Worm (Caenorhabditis elegans) whole organism, L4 larva: ENCODE measurements around the gene F59B2.12.
A peak's percentile ranks its signal among the peaks of the same experiment; 100 is the strongest.

Experiments used
- F26F4.8 ChIP-seq: fragments of 200-800 bp; sonication (Bioruptor generic); conservative IDR thresholded peaks from 2 replicates; pipeline ENCODE4 v1.3.6; 2022; ENCODE audit warnings: missing genetic modification characterization, missing compliant biosample characterization
- F49E8.2 ChIP-seq: sonication (generic microtip); optimal IDR thresholded peaks from 2 replicates; lab custom pipeline; 2016; ENCODE audit warnings: missing compliant biosample characterization, mild to moderate bottlenecking, missing genetic modification characterization, borderline replicate concordance
- R02D3.7 ChIP-seq: fragments of 150-350 bp; sonication (generic microtip); optimal IDR thresholded peaks from 3 replicates; lab custom pipeline; 2014; ENCODE audit warnings: missing biosample characterization, missing genetic modification characterization
- Y105C5A.15 ChIP-seq: fragments of 200-800 bp; sonication (Bioruptor generic); IDR thresholded peaks from 2 replicates; pipeline ENCODE4 v1.3.6; 2022; ENCODE audit warnings: missing genetic modification characterization, missing compliant biosample characterization
- Y5F2A.4 ChIP-seq: fragments of 200-800 bp; sonication (Bioruptor generic); optimal IDR thresholded peaks from 2 replicates; lab custom pipeline; 2018; ENCODE audit warnings: mild to moderate bottlenecking, missing genetic modification characterization, missing compliant biosample characterization
- Y75B8A.6 ChIP-seq: fragments of 200-800 bp; sonication (Bioruptor generic); IDR thresholded peaks from 2 replicates; pipeline ENCODE4 v1.3.6; 2022; ENCODE audit warnings: missing genetic modification reagents, missing genetic modification characterization, missing compliant biosample characterization
- attf-4 ChIP-seq: sonication (generic microtip); optimal IDR thresholded peaks from 3 replicates; lab custom pipeline; 2017; ENCODE audit warnings: missing biosample characterization, missing genetic modification characterization
- ceh-20 ChIP-seq: fragments of 200-800 bp; sonication (Bioruptor generic); IDR thresholded peaks from 2 replicates; pipeline ENCODE4 v1.3.6; 2022; ENCODE audit warnings: missing genetic modification reagents, missing genetic modification characterization, missing compliant biosample characterization
- ceh-44 ChIP-seq: fragments of 200-800 bp; sonication (Bioruptor generic); IDR thresholded peaks from 2 replicates; pipeline ENCODE4 v1.3.6; 2022; ENCODE audit warnings: missing genetic modification reagents, missing genetic modification characterization, missing compliant biosample characterization
- ceh-62 ChIP-seq: sonication (generic microtip); optimal IDR thresholded peaks from 2 replicates; lab custom pipeline; 2017; ENCODE audit warnings: missing biosample characterization, missing genetic modification characterization
- ceh-82 ChIP-seq: sonication (generic microtip); optimal IDR thresholded peaks from 2 replicates; lab custom pipeline; 2017; ENCODE audit warnings: missing biosample characterization, missing genetic modification characterization
- ctbp-1 ChIP-seq: fragments of 200-800 bp; sonication (Bioruptor generic); IDR thresholded peaks from 2 replicates; pipeline ENCODE4 v1.3.6; 2022; ENCODE audit warnings: missing genetic modification reagents, missing genetic modification characterization, missing compliant biosample characterization
- daf-16 ChIP-seq, 3 experiments: sonication (generic microtip); optimal IDR thresholded peaks; 2 replicates each; lab custom pipeline; 2016 to 2017; ENCODE audit warnings: missing genetic modification characterization in 3 of 3, missing genetic modification reagents in 3 of 3, mild to moderate bottlenecking in 2 of 3, missing compliant biosample characterization in 2 of 3, missing biosample characterization in 1 of 3, moderate library complexity in 1 of 3
- daf-19 ChIP-seq: fragments of 200-800 bp; sonication (Bioruptor generic); conservative IDR thresholded peaks from 2 replicates; pipeline ENCODE4 v1.3.6; 2022; ENCODE audit warnings: missing genetic modification characterization, missing compliant biosample characterization
- daf-8 ChIP-seq: fragments of 200-800 bp; sonication (Bioruptor generic); IDR thresholded peaks from 2 replicates; pipeline ENCODE4 v1.3.6; 2022; ENCODE audit warnings: missing genetic modification characterization, missing compliant biosample characterization
- dmd-9 ChIP-seq: fragments of 200-800 bp; sonication (Bioruptor generic); IDR thresholded peaks from 2 replicates; pipeline ENCODE4 v1.3.6; 2022; ENCODE audit warnings: missing genetic modification reagents, missing genetic modification characterization, missing compliant biosample characterization
- dpl-1 ChIP-seq: fragments of 150-350 bp; optimal IDR thresholded peaks from 2 replicates; lab custom pipeline; 2014; ENCODE audit warnings: missing biosample characterization, missing genetic modification reagents, missing genetic modification characterization
- duxl-1 ChIP-seq: sonication (generic microtip); optimal IDR thresholded peaks from 2 replicates; lab custom pipeline; 2016; ENCODE audit warnings: mild to moderate bottlenecking, missing genetic modification characterization, moderate library complexity, missing compliant biosample characterization; ENCODE audit not compliant: poor library complexity
- egl-43 ChIP-seq: fragments of 200-800 bp; sonication (Bioruptor generic); IDR thresholded peaks from 2 replicates; pipeline ENCODE4 v1.3.6; 2022; ENCODE audit warnings: missing genetic modification reagents, missing genetic modification characterization, missing compliant biosample characterization
- gei-8 ChIP-seq: fragments of 200-800 bp; sonication (Bioruptor generic); optimal IDR thresholded peaks from 2 replicates; lab custom pipeline; 2018; ENCODE audit warnings: mild to moderate bottlenecking, missing genetic modification characterization, missing compliant biosample characterization
- hif-1 ChIP-seq, 2 experiments: sonication (generic microtip); optimal IDR thresholded peaks; 2 replicates each; lab custom pipeline; 2016 to 2017; ENCODE audit warnings: missing compliant biosample characterization in 2 of 2, missing genetic modification characterization in 2 of 2, missing genetic modification reagents in 2 of 2, missing genotype in 2 of 2, mild to moderate bottlenecking in 1 of 2
- hlh-11 ChIP-seq: fragments of 200-800 bp; sonication (Bioruptor generic); optimal IDR thresholded peaks from 2 replicates; lab custom pipeline; 2018; ENCODE audit warnings: mild to moderate bottlenecking, missing genetic modification characterization, missing compliant biosample characterization
- lin-13 ChIP-seq: fragments of 150-350 bp; optimal IDR thresholded peaks from 2 replicates; lab custom pipeline; 2014; ENCODE audit warnings: missing biosample characterization, missing genetic modification reagents, missing genetic modification characterization
- lin-15B ChIP-seq: fragments of 150-350 bp; sonication (generic microtip); optimal IDR thresholded peaks from 3 replicates; lab custom pipeline; 2014; ENCODE audit warnings: missing biosample characterization, missing genetic modification characterization
- lin-29 ChIP-seq: fragments of 200-800 bp; sonication (Bioruptor generic); IDR thresholded peaks from 2 replicates; pipeline ENCODE4 v1.3.6; 2022; ENCODE audit warnings: missing genetic modification reagents, missing genetic modification characterization, missing compliant biosample characterization
- madf-5 ChIP-seq, 2 experiments: fragments of 200-800 bp; sonication (Bioruptor generic); IDR thresholded peaks; 2 replicates each; pipeline ENCODE4 v1.3.6; 2022; ENCODE audit warnings: missing compliant biosample characterization in 2 of 2, missing genetic modification characterization in 2 of 2
- madf-9 ChIP-seq: fragments of 200-800 bp; sonication (Bioruptor generic); conservative IDR thresholded peaks from 2 replicates; pipeline ENCODE4 v1.3.6; 2022; ENCODE audit warnings: missing genetic modification reagents, missing genetic modification characterization, missing compliant biosample characterization
- mep-1 ChIP-seq: fragments of 150-350 bp; sonication (generic microtip); optimal IDR thresholded peaks from 3 replicates; lab custom pipeline; 2014; ENCODE audit warnings: missing biosample characterization, missing genetic modification characterization
- mxl-3 ChIP-seq: fragments of 200-800 bp; sonication (Bioruptor generic); optimal IDR thresholded peaks from 2 replicates; lab custom pipeline; 2018; ENCODE audit warnings: mild to moderate bottlenecking, missing genetic modification characterization, missing compliant biosample characterization
- nhr-10 ChIP-seq: fragments of 150-350 bp; optimal IDR thresholded peaks from 2 replicates; lab custom pipeline; 2014; ENCODE audit warnings: missing biosample characterization, missing genetic modification characterization
- nhr-102 ChIP-seq: sonication (generic microtip); optimal IDR thresholded peaks from 2 replicates; lab custom pipeline; 2016; ENCODE audit warnings: mild to moderate bottlenecking, missing genetic modification characterization, moderate library complexity, missing compliant biosample characterization
- nhr-11 ChIP-seq: fragments of 150-350 bp; optimal IDR thresholded peaks from 2 replicates; lab custom pipeline; 2014; ENCODE audit warnings: missing biosample characterization, missing genetic modification characterization
- nhr-25 ChIP-seq: sonication (generic microtip); optimal IDR thresholded peaks from 2 replicates; lab custom pipeline; 2017; ENCODE audit warnings: missing genetic modification characterization, mild to moderate bottlenecking, missing compliant biosample characterization, antibody characterized with exemption, moderate library complexity, borderline replicate concordance; ENCODE audit not compliant: insufficient read depth
- nhr-28 ChIP-seq: fragments of 150-350 bp; optimal IDR thresholded peaks from 2 replicates; lab custom pipeline; 2014; ENCODE audit warnings: missing biosample characterization, missing genetic modification characterization
- nhr-42 ChIP-seq: fragments of 200-800 bp; sonication (Bioruptor generic); IDR thresholded peaks from 2 replicates; pipeline ENCODE4 v1.3.6; 2022; ENCODE audit warnings: missing genetic modification characterization, missing compliant biosample characterization
- nhr-76 ChIP-seq: fragments of 150-350 bp; optimal IDR thresholded peaks from 2 replicates; lab custom pipeline; 2014; ENCODE audit warnings: missing biosample characterization, missing genetic modification characterization
- nhr-77 ChIP-seq: fragments of 150-350 bp; optimal IDR thresholded peaks from 2 replicates; lab custom pipeline; 2014; ENCODE audit warnings: missing biosample characterization, missing genetic modification characterization
- php-3 ChIP-seq: fragments of 200-800 bp; sonication (Bioruptor generic); IDR thresholded peaks from 2 replicates; pipeline ENCODE4 v1.3.6; 2022; ENCODE audit warnings: missing genetic modification reagents, missing genetic modification characterization, missing compliant biosample characterization
- sdz-12 ChIP-seq: fragments of 200-800 bp; sonication (Bioruptor generic); optimal IDR thresholded peaks from 2 replicates; lab custom pipeline; 2018; ENCODE audit warnings: mild to moderate bottlenecking, missing genetic modification characterization, missing compliant biosample characterization
- skn-1 ChIP-seq: fragments of 150-350 bp; optimal IDR thresholded peaks from 2 replicates; lab custom pipeline; 2014; ENCODE audit warnings: missing biosample characterization, missing genetic modification characterization
- snpc-1.2 ChIP-seq: fragments of 200-800 bp; sonication (Bioruptor generic); IDR thresholded peaks from 2 replicates; pipeline ENCODE4 v1.3.6; 2022; ENCODE audit warnings: missing genetic modification reagents, missing genetic modification characterization, missing compliant biosample characterization
- snpc-4 ChIP-seq: fragments of 150-350 bp; optimal IDR thresholded peaks from 2 replicates; lab custom pipeline; 2014; ENCODE audit warnings: missing biosample characterization, missing genetic modification characterization
- spr-1 ChIP-seq: sonication (generic microtip); optimal IDR thresholded peaks from 2 replicates; lab custom pipeline; 2016; ENCODE audit warnings: mild to moderate bottlenecking, missing genetic modification characterization, missing compliant biosample characterization
- tag-97 ChIP-seq: fragments of 200-800 bp; sonication (Bioruptor generic); IDR thresholded peaks from 2 replicates; pipeline ENCODE4 v1.3.6; 2022; ENCODE audit warnings: missing genetic modification characterization, missing compliant biosample characterization
- unc-130 ChIP-seq: sonication (generic microtip); optimal IDR thresholded peaks from 2 replicates; lab custom pipeline; 2016; ENCODE audit warnings: missing genetic modification reagents, missing genetic modification characterization, missing compliant biosample characterization
- zag-1 ChIP-seq: fragments of 150-350 bp; optimal IDR thresholded peaks from 2 replicates; lab custom pipeline; 2014; ENCODE audit warnings: missing biosample characterization, missing genetic modification characterization
- zfp-3 ChIP-seq: fragments of 200-800 bp; sonication (Bioruptor generic); conservative IDR thresholded peaks from 2 replicates; pipeline ENCODE4 v1.3.6; 2022; ENCODE audit warnings: missing genetic modification reagents, missing genetic modification characterization, missing compliant biosample characterization
- zip-2 ChIP-seq: fragments of 150-350 bp; optimal IDR thresholded peaks from 2 replicates; lab custom pipeline; 2014; ENCODE audit warnings: missing biosample characterization, missing genetic modification characterization
- ztf-11 ChIP-seq: fragments of 150-350 bp; optimal IDR thresholded peaks from 2 replicates; lab custom pipeline; 2014; ENCODE audit warnings: missing biosample characterization, missing genetic modification characterization
- ztf-7 ChIP-seq: fragments of 150-350 bp; optimal IDR thresholded peaks from 2 replicates; lab custom pipeline; 2014; ENCODE audit warnings: missing biosample characterization, missing genetic modification characterization

Gene F59B2.12

DNA sequence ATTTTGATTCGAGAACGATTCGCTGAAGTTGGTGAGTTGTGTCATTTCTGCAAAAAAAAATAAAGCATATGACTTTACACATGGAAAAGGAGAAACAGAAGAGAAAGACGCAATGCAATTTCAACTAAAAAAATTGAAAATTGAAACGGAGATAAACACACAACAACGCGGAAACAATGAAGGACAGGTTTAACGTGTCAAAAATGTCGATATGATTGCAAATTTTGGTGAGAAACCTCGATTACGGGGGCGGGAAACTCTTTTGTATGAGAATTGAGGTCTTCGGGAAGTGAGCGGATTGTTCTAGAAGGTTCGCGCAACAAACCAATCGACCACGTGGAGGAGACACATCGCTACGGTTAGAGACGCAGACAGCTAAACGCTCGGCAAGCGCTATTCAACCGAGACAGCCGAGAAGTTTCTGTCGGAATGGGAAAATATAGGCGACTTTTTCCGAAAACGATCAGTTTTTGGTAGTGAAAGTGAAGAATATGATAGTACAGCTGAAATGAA, 36.4 kb downstream of the F59B2.12 start, which contains the start of gene R107.5 (continued):
- TF ChIP-seq php-3 (GFP tag; lab: Robert Waterston, UW) = peak; percentile 92
- no peak for TF ChIP-seq zag-1
- no peak for TF ChIP-seq unc-130 (GFP tag; lab: Kevin White, UChicago)
- TF ChIP-seq ztf-11 = no peak
- TF ChIP-seq ctbp-1 (GFP tag; lab: Robert Waterston, UW) = peak; percentile 87
- no peak for TF ChIP-seq R02D3.7 (tag; lab: Kevin White, UChicago)
- TF ChIP-seq madf-5 (GFP tag; IDR thresholded peaks at IDR 0.05; lab: Robert Waterston, UW) = peak; percentile 47 to 79; a peak in 2 of 4 replicates
- 0 out of 2 replicates have a peak, but pooled peaks have one; percentile 38 for TF ChIP-seq tag-97
- peak; percentile 54 to 93 for TF ChIP-seq daf-16 (GFP tag; optimal IDR thresholded peaks at IDR 0.05; lab: Kevin White, UChicago)
- peak; percentile 41 for TF ChIP-seq daf-16 (tag; optimal IDR thresholded peaks at IDR 0.05; lab: Kevin White, UChicago)
- TF ChIP-seq Y5F2A.4 = peak; percentile 88
- TF ChIP-seq Y75B8A.6 (GFP tag; lab: Robert Waterston, UW) = peak; percentile 92
- TF ChIP-seq nhr-28 = peak; percentile 75
- TF ChIP-seq spr-1 = peak; percentile 93
- TF ChIP-seq nhr-11 = peak; percentile 93
- TF ChIP-seq daf-8 (GFP tag; lab: Robert Waterston, UW) = no peak
- no peak for TF ChIP-seq skn-1
- no peak for TF ChIP-seq ceh-62 (tag; lab: Kevin White, UChicago)
- TF ChIP-seq nhr-77 (tag; lab: Kevin White, UChicago) = peak; percentile 74
- peak; percentile 88 for TF ChIP-seq nhr-25 (tag; lab: Kevin White, UChicago)
- peak; percentile 88 for TF ChIP-seq nhr-10 (tag; lab: Kevin White, UChicago)
- no peak for TF ChIP-seq F49E8.2 (tag; lab: Kevin White, UChicago)
- peak; percentile 83 for TF ChIP-seq snpc-1.2 (GFP tag; lab: Robert Waterston, UW)
- no peak for TF ChIP-seq ceh-82 (tag; lab: Kevin White, UChicago)
- TF ChIP-seq F26F4.8 (GFP tag; lab: Robert Waterston, UW) = no peak
- TF ChIP-seq daf-19 (GFP tag; lab: Robert Waterston, UW) = peak; percentile 90
- peak; percentile 77; the same call in 1 of the 2 replicates for TF ChIP-seq dmd-9 (GFP tag; lab: Robert Waterston, UW)
- TF ChIP-seq hlh-11 (tag; lab: Kevin White, UChicago) = peak; percentile 99
- peak; percentile 89; the same call in 1 of the 2 replicates for TF ChIP-seq nhr-42 (GFP tag; lab: Robert Waterston, UW)
- no peak for TF ChIP-seq ceh-44 (GFP tag; lab: Robert Waterston, UW)
- TF ChIP-seq attf-4 = no peak
- peak; percentile 66 to 86 for TF ChIP-seq hif-1 (tag; optimal IDR thresholded peaks at IDR 0.05; lab: Kevin White, UChicago)
- TF ChIP-seq ztf-7 (tag; lab: Kevin White, UChicago) = peak; percentile 21
- TF ChIP-seq sdz-12 (GFP tag; lab: Kevin White, UChicago) = peak; percentile 97
- TF ChIP-seq ceh-20 (GFP tag; lab: Robert Waterston, UW) = peak; percentile 99
- no peak for TF ChIP-seq lin-15B (tag; lab: Kevin White, UChicago)
- peak; percentile 97 for TF ChIP-seq zfp-3
- peak; percentile 94 for TF ChIP-seq nhr-102 (tag; lab: Kevin White, UChicago)
- TF ChIP-seq Y105C5A.15 = 0 out of 2 replicates have a peak, but pooled peaks have one; percentile 66
- peak; percentile 90 for TF ChIP-seq mep-1 (tag; lab: Kevin White, UChicago)
- TF ChIP-seq egl-43 = peak; percentile 92
- TF ChIP-seq nhr-76 (tag; lab: Kevin White, UChicago) = peak; percentile 71
- peak; percentile 93 for TF ChIP-seq lin-29 (GFP tag; lab: Robert Waterston, UW)
- no peak for TF ChIP-seq snpc-4 (tag; lab: Kevin White, UChicago)
- peak; percentile 73 for TF ChIP-seq dpl-1 (GFP tag; lab: Kevin White, UChicago)
- TF ChIP-seq madf-9 (GFP tag; lab: Robert Waterston, UW) = peak; percentile 93
- TF ChIP-seq gei-8 (GFP tag; lab: Kevin White, UChicago) = peak; percentile 96
- peak; percentile 83 for TF ChIP-seq lin-13 (GFP tag; lab: Kevin White, UChicago)
- peak; percentile 57 for TF ChIP-seq duxl-1
- TF ChIP-seq zip-2 (tag; lab: Kevin White, UChicago) = peak; percentile 64
- peak; percentile 97 for TF ChIP-seq mxl-3 (GFP tag; lab: Kevin White, UChicago)
